Worm (Caenorhabditis elegans) whole organism, L1 larva: ENCODE results near the gene fbxc-7.
"Not testable (repeated sequence)": the region's sequence is repeated elsewhere in the genome, so short reads cannot be mapped to it uniquely, and the experiment has no call there.

Source experiments
- C04F5.9 ChIP-seq: sonication (generic microtip); optimal IDR thresholded peaks from 2 replicates; lab custom pipeline; 2016; ENCODE audit warnings: missing genetic modification characterization, missing compliant biosample characterization
- C16A3.4 ChIP-seq: fragments of 150-350 bp; optimal IDR thresholded peaks from 2 replicates; lab custom pipeline; 2014; ENCODE audit warnings: missing biosample characterization, missing genetic modification characterization
- aha-1 ChIP-seq: fragments of 150-350 bp; optimal IDR thresholded peaks from 2 replicates; lab custom pipeline; 2014; ENCODE audit warnings: missing biosample characterization, missing genetic modification characterization
- aly-2 ChIP-seq: fragments of 150-350 bp; optimal IDR thresholded peaks from 2 replicates; lab custom pipeline; 2014; ENCODE audit warnings: missing biosample characterization, missing genetic modification characterization
- ama-1 ChIP-seq: fragments of 150-350 bp; optimal IDR thresholded peaks from 2 replicates; lab custom pipeline; 2014
- ceh-82 ChIP-seq, 3 experiments: fragments of 150-350 bp in 1 of 3; sonication (generic microtip) in 2 of 3; optimal IDR thresholded peaks; 2 replicates each; lab custom pipeline; 2014 to 2017; ENCODE audit warnings: missing biosample characterization in 3 of 3, missing genetic modification characterization in 3 of 3
- ceh-88 ChIP-seq: fragments of 200-800 bp; sonication (Bioruptor generic); IDR thresholded peaks from 2 replicates; pipeline ENCODE4 v1.3.6; 2022; ENCODE audit warnings: missing genetic modification characterization, missing compliant biosample characterization
- dsc-1 ChIP-seq: sonication (generic microtip); optimal IDR thresholded peaks from 2 replicates; lab custom pipeline; 2016; ENCODE audit warnings: mild to moderate bottlenecking, missing genetic modification characterization, missing compliant biosample characterization
- efl-1 ChIP-seq, 4 experiments: fragments of 150-350 bp; optimal IDR thresholded peaks in 3 of 4; peaks in 1 of 4; 1 replicate in 1 of 4; 2 replicates in 3 of 4; lab custom pipeline; 2014; ENCODE audit warnings: missing biosample characterization in 2 of 4, missing genetic modification characterization in 2 of 4, missing genetic modification reagents in 2 of 4
- egl-13 ChIP-seq: sonication (generic microtip); optimal IDR thresholded peaks from 2 replicates; lab custom pipeline; 2016; ENCODE audit warnings: missing genotype, missing genetic modification reagents, missing genetic modification characterization, missing compliant biosample characterization
- egl-27 ChIP-seq, 2 experiments: fragments of 150-350 bp in 1 of 2; sonication (generic microtip); optimal IDR thresholded peaks; 3 replicates each; lab custom pipeline; 2017 to 2018; ENCODE audit warnings: missing biosample characterization in 2 of 2, missing genetic modification characterization in 2 of 2, missing genetic modification reagents in 2 of 2
- elt-2 ChIP-seq: sonication (generic microtip); optimal IDR thresholded peaks from 2 replicates; lab custom pipeline; 2016; ENCODE audit warnings: missing genetic modification characterization, mild to moderate bottlenecking, inconsistent platforms, missing compliant biosample characterization, missing genetic modification reagents
- ets-5 ChIP-seq: fragments of 200-800 bp; sonication (Bioruptor generic); IDR thresholded peaks from 2 replicates; pipeline ENCODE4 v1.3.6; 2022; ENCODE audit warnings: missing genetic modification characterization, missing compliant biosample characterization
- fkh-10 ChIP-seq: sonication (generic microtip); optimal IDR thresholded peaks from 2 replicates; lab custom pipeline; 2017; ENCODE audit warnings: missing biosample characterization, missing genetic modification reagents, missing genetic modification characterization
- fkh-4 ChIP-seq: sonication (generic microtip); optimal IDR thresholded peaks from 2 replicates; lab custom pipeline; 2016; ENCODE audit warnings: missing compliant biosample characterization, missing genetic modification characterization, borderline replicate concordance
- fkh-8 ChIP-seq: sonication (generic microtip); optimal IDR thresholded peaks from 2 replicates; lab custom pipeline; 2016; ENCODE audit warnings: mild to moderate bottlenecking, missing genetic modification characterization, missing compliant biosample characterization
- fos-1 ChIP-seq: fragments of 150-350 bp; optimal IDR thresholded peaks from 2 replicates; lab custom pipeline; 2014; ENCODE audit warnings: missing biosample characterization, missing genetic modification characterization
- grh-1 ChIP-seq: fragments of 200-800 bp; sonication (Bioruptor generic); IDR thresholded peaks from 2 replicates; pipeline ENCODE4 v1.3.6; 2022; ENCODE audit warnings: missing genetic modification reagents, missing genetic modification characterization, missing compliant biosample characterization
- hlh-4 ChIP-seq: sonication (generic microtip); optimal IDR thresholded peaks from 2 replicates; lab custom pipeline; 2016; ENCODE audit warnings: mild to moderate bottlenecking, missing genetic modification characterization, missing compliant biosample characterization
- jun-1 ChIP-seq: fragments of 150-350 bp; optimal IDR thresholded peaks from 2 replicates; lab custom pipeline; 2014; ENCODE audit warnings: missing biosample characterization, missing genetic modification reagents, missing genetic modification characterization
- lin-14 ChIP-seq: fragments of 200-800 bp; sonication (Bioruptor generic); optimal IDR thresholded peaks from 2 replicates; lab custom pipeline; 2018; ENCODE audit warnings: mild to moderate bottlenecking, missing genetic modification characterization, moderate library complexity, missing compliant biosample characterization
- lir-3 ChIP-seq: sonication (generic microtip); optimal IDR thresholded peaks from 2 replicates; lab custom pipeline; 2016; ENCODE audit warnings: mild to moderate bottlenecking, missing genetic modification characterization, moderate library complexity, missing compliant biosample characterization; ENCODE audit not compliant: poor library complexity
- mdl-1 ChIP-seq, 2 experiments: fragments of 150-350 bp; optimal IDR thresholded peaks; 2 replicates each; lab custom pipeline; 2014 to 2017; ENCODE audit warnings: missing biosample characterization in 2 of 2, missing genetic modification characterization in 2 of 2, inconsistent platforms in 1 of 2
- mep-1 ChIP-seq: fragments of 150-350 bp; optimal IDR thresholded peaks from 2 replicates; lab custom pipeline; 2014; ENCODE audit warnings: missing biosample characterization, missing genetic modification characterization
- nhr-12 ChIP-seq: sonication (generic microtip); optimal IDR thresholded peaks from 2 replicates; lab custom pipeline; 2017; ENCODE audit warnings: missing biosample characterization, missing genetic modification characterization
- nhr-237 ChIP-seq: fragments of 150-350 bp; optimal IDR thresholded peaks from 2 replicates; lab custom pipeline; 2014; ENCODE audit warnings: missing biosample characterization, missing genetic modification characterization
- nhr-47 ChIP-seq: sonication (generic microtip); optimal IDR thresholded peaks from 2 replicates; lab custom pipeline; 2016; ENCODE audit warnings: mild to moderate bottlenecking, missing genetic modification characterization, moderate library complexity, missing compliant biosample characterization
- nhr-76 ChIP-seq: sonication (generic microtip); optimal IDR thresholded peaks from 2 replicates; lab custom pipeline; 2017; ENCODE audit warnings: missing biosample characterization, missing genetic modification characterization
- nhr-84 ChIP-seq: sonication (generic microtip); optimal IDR thresholded peaks from 2 replicates; lab custom pipeline; 2017; ENCODE audit warnings: missing biosample characterization, missing genetic modification characterization
- nhr-85 ChIP-seq: sonication (generic microtip); peaks from one replicate; lab custom pipeline; 2016; ENCODE audit warnings: missing genetic modification characterization, inconsistent platforms, missing compliant biosample characterization
- nhr-90 ChIP-seq: sonication (generic microtip); optimal IDR thresholded peaks from 2 replicates; lab custom pipeline; 2016; ENCODE audit warnings: mild to moderate bottlenecking, missing genetic modification characterization, missing compliant biosample characterization; ENCODE audit not compliant: poor library complexity
- pag-3 ChIP-seq: sonication (generic microtip); optimal IDR thresholded peaks from 2 replicates; lab custom pipeline; 2017; ENCODE audit warnings: missing genetic modification characterization, mild to moderate bottlenecking, missing compliant biosample characterization, antibody characterized with exemption, borderline replicate concordance; ENCODE audit not compliant: insufficient read depth
- rnt-1 ChIP-seq: sonication (generic microtip); optimal IDR thresholded peaks from 2 replicates; lab custom pipeline; 2016; ENCODE audit warnings: mild to moderate bottlenecking, missing genetic modification characterization, moderate library complexity, missing compliant biosample characterization
- snu-23 ChIP-seq: sonication (generic microtip); optimal IDR thresholded peaks from 2 replicates; lab custom pipeline; 2016; ENCODE audit warnings: missing genetic modification characterization, missing compliant biosample characterization
- sptf-1 ChIP-seq: fragments of 150-350 bp; optimal IDR thresholded peaks from 2 replicates; lab custom pipeline; 2014; ENCODE audit warnings: missing biosample characterization, missing genetic modification characterization
- unc-98 ChIP-seq: fragments of 200-800 bp; sonication (Bioruptor generic); IDR thresholded peaks from 2 replicates; pipeline ENCODE4 v1.3.6; 2022; ENCODE audit warnings: missing genetic modification characterization, missing compliant biosample characterization
- zip-4 ChIP-seq: fragments of 200-800 bp; sonication (Bioruptor generic); optimal IDR thresholded peaks from 2 replicates; lab custom pipeline; 2018; ENCODE audit warnings: mild to moderate bottlenecking, missing genetic modification characterization, moderate library complexity, missing compliant biosample characterization
- ztf-11 ChIP-seq, 2 experiments: sonication (generic microtip); optimal IDR thresholded peaks; 2 replicates each; lab custom pipeline; 2016 to 2017; ENCODE audit warnings: missing genetic modification characterization in 2 of 2, missing biosample characterization in 1 of 2, missing compliant biosample characterization in 1 of 2

fbxc-7 gene

ce11 chrII:958618-959017 lies 3.9 kb downstream of the fbxc-7 start, which contains the start of gene sdz-4:
sdz-4 (plus strand) TSS chrII:958918.
- TF ChIP-seq mep-1 = no peak

- no peak for TF ChIP-seq aha-1 (tag; lab: Kevin White, UChicago)
- no peak for TF ChIP-seq ets-5 (GFP tag; lab: Robert Waterston, UW)
- TF ChIP-seq efl-1 (optimal IDR thresholded peaks at IDR 0.05; lab: Kevin White, UChicago) = no peak
- no peak for TF ChIP-seq efl-1 (GFP tag; optimal IDR thresholded peaks at IDR 0.05 in 1 of 2; lab: Kevin White, UChicago)
- TF ChIP-seq aly-2 (tag; lab: Kevin White, UChicago) = no peak
- TF ChIP-seq grh-1 (GFP tag; lab: Robert Waterston, UW) = no peak
- no peak for TF ChIP-seq nhr-90 (tag; lab: Kevin White, UChicago)
- TF ChIP-seq nhr-47 = no peak
- TF ChIP-seq C04F5.9 (tag; lab: Kevin White, UChicago) = no peak
- no peak for TF ChIP-seq mdl-1 (tag; optimal IDR thresholded peaks at IDR 0.05; lab: Kevin White, UChicago)
Observed at ce11 chrII:960218-960617, 5.5 kb downstream of the fbxc-7 start, which contains the start of the genes C32B5.18 and C32B5.7. C32B5.18 (plus strand) TSS chrII:960518. C32B5.7 (plus strand) TSS chrII:960528.

- TF ChIP-seq grh-1 (GFP tag; lab: Robert Waterston, UW) (no peak), pag-3 (tag; lab: Kevin White, UChicago) (no peak), nhr-76 (tag; lab: Kevin White, UChicago) (no peak), sptf-1 (tag; lab: Kevin White, UChicago) (no peak), mdl-1 (tag; optimal IDR thresholded peaks at IDR 0.05; lab: Kevin White, UChicago) (no peak)
Observed at ce11 chrII:961961-962360, 7.2 kb downstream of the fbxc-7 start, which contains the start of gene C32B5.13. C32B5.13 (minus strand) TSS chrII:962061.

ce11 chrII:966962-967361 lies 12.2 kb downstream of the fbxc-7 start, which contains the start of gene fbxc-18:
fbxc-18 (minus strand) TSS chrII:967062.
- TF ChIP-seq fkh-10 (GFP tag; lab: Kevin White, UChicago); snu-23 (GFP tag; lab: Kevin White, UChicago); nhr-47: not testable (repeated sequence)

- TF ChIP-seq dsc-1, aly-2, rnt-1 (tag; lab: Kevin White, UChicago): not testable (repeated sequence)
Observed at ce11 chrII:968106-968505, 13.4 kb downstream of the fbxc-7 start, which contains the start of gene C32B5.6. C32B5.6 (plus strand) TSS chrII:968406.

ce11 chrII:972850-973249 lies 18.1 kb downstream of the fbxc-7 start, which contains the start of gene C32B5.15:
C32B5.15 (minus strand) TSS chrII:972950.
- TF ChIP-seq ceh-88 (GFP tag; lab: Robert Waterston, UW) = no peak
- TF ChIP-seq fkh-4 (tag; lab: Kevin White, UChicago) = no peak
- no peak for TF ChIP-seq ztf-11 (tag; optimal IDR thresholded peaks at IDR 0.05; lab: Kevin White, UChicago)
- no peak for TF ChIP-seq nhr-12 (tag; lab: Kevin White, UChicago)
- TF ChIP-seq lin-14 (GFP tag; lab: Kevin White, UChicago) = no peak
- TF ChIP-seq egl-27 (tag; optimal IDR thresholded peaks at IDR 0.05; lab: Kevin White, UChicago) = no peak
- TF ChIP-seq hlh-4 (tag; lab: Kevin White, UChicago) = no peak
- TF ChIP-seq ceh-82 (tag; optimal IDR thresholded peaks at IDR 0.05; lab: Kevin White, UChicago) = no peak
- no peak for TF ChIP-seq ama-1 (lab: Kevin White, UChicago)
- TF ChIP-seq C04F5.9 (tag; lab: Kevin White, UChicago) = no peak
- no peak for TF ChIP-seq ets-5 (GFP tag; lab: Robert Waterston, UW)
- TF ChIP-seq, all 84 proteins: peak for 0

ce11 chrII:973999-974398 lies 19.3 kb downstream of the fbxc-7 start, which contains the start of gene fbxc-14:
fbxc-14 (plus strand) TSS chrII:974299.
- TF ChIP-seq C16A3.4 (tag; lab: Kevin White, UChicago) (no peak), nhr-85 (no peak), fkh-8 (tag; lab: Kevin White, UChicago) (no peak), lir-3 (tag; lab: Kevin White, UChicago) (no peak), elt-2 (tag; lab: Kevin White, UChicago) (no peak), hlh-4 (tag; lab: Kevin White, UChicago) (no peak), mep-1 (no peak), jun-1 (no peak), fos-1 (tag; lab: Kevin White, UChicago) (no peak), zip-4 (GFP tag; lab: Kevin White, UChicago) (no peak), aly-2 (tag; lab: Kevin White, UChicago) (no peak), efl-1 (optimal IDR thresholded peaks at IDR 0.05; lab: Kevin White, UChicago) (no peak), efl-1 (GFP tag; optimal IDR thresholded peaks at IDR 0.05 in 1 of 2; lab: Kevin White, UChicago) (no peak), nhr-76 (tag; lab: Kevin White, UChicago) (no peak), nhr-84 (tag; lab: Kevin White, UChicago) (no peak), nhr-237 (tag; lab: Kevin White, UChicago) (no peak), unc-98 (GFP tag; lab: Robert Waterston, UW) (no peak), egl-13 (tag; lab: Kevin White, UChicago) (no peak)
